Worm (Caenorhabditis elegans) whole organism, L4 larva: Measurements from ENCODE around the gene chw-1.
"Not testable (repeated sequence)": the region's sequence is repeated elsewhere in the genome, so short reads cannot be mapped to it uniquely, and the experiment has no call there.

ENCODE experiments used
- D1046.2 ChIP-seq: fragments of 200-800 bp; sonication (Bioruptor generic); IDR thresholded peaks from 2 replicates; pipeline ENCODE4 v1.3.6; 2022; ENCODE audit warnings: missing genetic modification characterization, missing compliant biosample characterization
- R02D3.7 ChIP-seq: fragments of 150-350 bp; sonication (generic microtip); optimal IDR thresholded peaks from 3 replicates; lab custom pipeline; 2014; ENCODE audit warnings: missing biosample characterization, missing genetic modification characterization
- aha-1 ChIP-seq: fragments of 150-350 bp; peaks from one replicate; lab custom pipeline; 2014; ENCODE audit warnings: missing biosample characterization, missing genetic modification characterization
- hlh-30 ChIP-seq: sonication (generic microtip); optimal IDR thresholded peaks from 2 replicates; lab custom pipeline; 2017; ENCODE audit warnings: antibody characterized with exemption, mild to moderate bottlenecking, missing genetic modification characterization, missing compliant biosample characterization; ENCODE audit not compliant: insufficient read depth
- nhr-11 ChIP-seq: fragments of 150-350 bp; optimal IDR thresholded peaks from 2 replicates; lab custom pipeline; 2014; ENCODE audit warnings: missing biosample characterization, missing genetic modification characterization
- nhr-111 ChIP-seq: fragments of 200-800 bp; sonication (Bioruptor generic); optimal IDR thresholded peaks from 2 replicates; lab custom pipeline; 2018; ENCODE audit warnings: mild to moderate bottlenecking, missing genetic modification characterization, missing compliant biosample characterization
- nhr-77 ChIP-seq: fragments of 150-350 bp; optimal IDR thresholded peaks from 2 replicates; lab custom pipeline; 2014; ENCODE audit warnings: missing biosample characterization, missing genetic modification characterization

ce11 chrV:10450355-10450754 is 11.7 kb upstream of the chw-1 start:
- TF ChIP-seq aha-1; nhr-111 (GFP tag; lab: Kevin White, UChicago); nhr-77; R02D3.7 (tag; lab: Kevin White, UChicago); D1046.2 (GFP tag; lab: Robert Waterston, UW); nhr-11 (tag; lab: Kevin White, UChicago); hlh-30 (tag; lab: Kevin White, UChicago): not testable (repeated sequence)
